Worm (Caenorhabditis elegans) whole organism, late embryonic: ENCODE results near the gene nhr-9.

Experiments
- K09A11.1 ChIP-seq: sonication (generic microtip); optimal IDR thresholded peaks from 2 replicates; lab custom pipeline; 2017; ENCODE audit warnings: antibody characterized with exemption, mild to moderate bottlenecking, missing genetic modification characterization, missing compliant biosample characterization; ENCODE audit not compliant: insufficient read depth
- ama-1 ChIP-seq: fragments of 150-350 bp; optimal IDR thresholded peaks from 2 replicates; lab custom pipeline; 2014

ce11 chrIII:7063061-7063460, 32.2 kb upstream of the nhr-9 start:
- TF ChIP-seq K09A11.1 (tag; lab: Kevin White, UChicago) (no peak), ama-1 (lab: Kevin White, UChicago) (no peak)
